Worm (Caenorhabditis elegans) whole organism, young adult: ENCODE data around the gene Y54G11A.1.

Source experiments
- B0336.3 ChIP-seq: fragments of 200-800 bp; sonication (Bioruptor generic); IDR thresholded peaks from 2 replicates; pipeline ENCODE4 v1.3.6; 2022; ENCODE audit warnings: missing genetic modification characterization, missing compliant biosample characterization
- C06A6.2 ChIP-seq: fragments of 200-800 bp; sonication (Bioruptor generic); conservative IDR thresholded peaks from 2 replicates; pipeline ENCODE4 v1.3.6; 2022; ENCODE audit warnings: missing genetic modification characterization, missing compliant biosample characterization
- F10E7.11 ChIP-seq: sonication (generic microtip); optimal IDR thresholded peaks from 2 replicates; lab custom pipeline; 2017; ENCODE audit warnings: mild to moderate bottlenecking, missing genetic modification characterization, moderate library complexity, missing compliant biosample characterization
- F22D6.2 ChIP-seq: sonication (generic microtip); optimal IDR thresholded peaks from 2 replicates; lab custom pipeline; 2016; ENCODE audit warnings: mild to moderate bottlenecking, missing genetic modification characterization, missing compliant biosample characterization
- F23B12.7 ChIP-seq: sonication (generic microtip); optimal IDR thresholded peaks from 2 replicates; lab custom pipeline; 2017; ENCODE audit warnings: missing genetic modification characterization, mild to moderate bottlenecking, missing compliant biosample characterization, antibody characterized with exemption, moderate library complexity; ENCODE audit not compliant: insufficient read depth
- F57C9.4 ChIP-seq: sonication (generic microtip); optimal IDR thresholded peaks from 2 replicates; lab custom pipeline; 2017; ENCODE audit warnings: mild to moderate bottlenecking, missing genetic modification characterization, missing compliant biosample characterization
- T26A5.8 ChIP-seq: sonication (generic microtip); optimal IDR thresholded peaks from 2 replicates; lab custom pipeline; 2016; ENCODE audit warnings: missing genetic modification characterization, missing compliant biosample characterization
- Y56A3A.18 ChIP-seq: fragments of 200-800 bp; sonication (Bioruptor generic); IDR thresholded peaks from 2 replicates; pipeline ENCODE4 v1.3.6; 2022; ENCODE audit warnings: missing genetic modification reagents, missing genetic modification characterization, missing compliant biosample characterization
- ZK185.1 ChIP-seq: sonication (generic microtip); optimal IDR thresholded peaks from 2 replicates; lab custom pipeline; 2016; ENCODE audit warnings: mild to moderate bottlenecking, missing genetic modification characterization, missing compliant biosample characterization; ENCODE audit not compliant: poor library complexity, severe bottlenecking
- akir-1 ChIP-seq: fragments of 200-800 bp; sonication (Bioruptor generic); optimal IDR thresholded peaks from 2 replicates; lab custom pipeline; 2018; ENCODE audit warnings: mild to moderate bottlenecking, missing genetic modification characterization, moderate library complexity, missing compliant biosample characterization
- aptf-2 ChIP-seq: fragments of 200-800 bp; sonication (Bioruptor generic); conservative IDR thresholded peaks from 2 replicates; pipeline ENCODE4 v1.3.6; 2022; ENCODE audit warnings: missing genetic modification reagents, missing genetic modification characterization, missing compliant biosample characterization
- athp-1 ChIP-seq: sonication (generic microtip); optimal IDR thresholded peaks from 2 replicates; lab custom pipeline; 2017; ENCODE audit warnings: mild to moderate bottlenecking, missing genetic modification characterization, missing compliant biosample characterization
- attf-3 ChIP-seq: fragments of 200-800 bp; sonication (Bioruptor generic); conservative IDR thresholded peaks from 2 replicates; pipeline ENCODE4 v1.3.6; 2022; ENCODE audit warnings: missing genetic modification reagents, missing genetic modification characterization, missing compliant biosample characterization
- attf-5 ChIP-seq: fragments of 200-800 bp; sonication (Bioruptor generic); optimal IDR thresholded peaks from 2 replicates; lab custom pipeline; 2018; ENCODE audit warnings: mild to moderate bottlenecking, missing genetic modification characterization, missing compliant biosample characterization
- bed-2 ChIP-seq: fragments of 200-800 bp; sonication (Bioruptor generic); IDR thresholded peaks from 2 replicates; pipeline ENCODE4 v1.3.6; 2022; ENCODE audit warnings: missing genetic modification reagents, missing genetic modification characterization, missing compliant biosample characterization
- cebp-1 ChIP-seq, 2 experiments: fragments of 200-800 bp in 1 of 2; sonication (Bioruptor generic) in 1 of 2; sonication (generic microtip) in 1 of 2; IDR thresholded peaks in 1 of 2; optimal IDR thresholded peaks in 1 of 2; 2 replicates each; pipeline versions ENCODE4 v1.3.6 to Lab custom; 2017 to 2022; ENCODE audit warnings: missing compliant biosample characterization in 2 of 2, missing genetic modification characterization in 2 of 2, mild to moderate bottlenecking in 1 of 2, missing genetic modification reagents in 1 of 2, moderate library complexity in 1 of 2
- cebp-2 ChIP-seq: fragments of 200-800 bp; sonication (Bioruptor generic); IDR thresholded peaks from 2 replicates; pipeline ENCODE4 v1.3.6; 2022; ENCODE audit warnings: missing genetic modification characterization, missing compliant biosample characterization
- ceh-100 ChIP-seq: fragments of 200-800 bp; sonication (Bioruptor generic); IDR thresholded peaks from 2 replicates; pipeline ENCODE4 v1.3.6; 2022; ENCODE audit warnings: missing genetic modification reagents, missing genetic modification characterization, missing compliant biosample characterization
- ceh-27 ChIP-seq: fragments of 200-800 bp; sonication (Bioruptor generic); optimal IDR thresholded peaks from 2 replicates; lab custom pipeline; 2018; ENCODE audit warnings: mild to moderate bottlenecking, missing genetic modification characterization, moderate library complexity, missing compliant biosample characterization
- ceh-58 ChIP-seq: fragments of 200-800 bp; sonication (Bioruptor generic); IDR thresholded peaks from 2 replicates; pipeline ENCODE4 v1.3.6; 2022; ENCODE audit warnings: missing genetic modification characterization, missing compliant biosample characterization
- chd-7 ChIP-seq: sonication (generic microtip); optimal IDR thresholded peaks from 2 replicates; lab custom pipeline; 2016; ENCODE audit warnings: mild to moderate bottlenecking, missing genetic modification characterization, moderate library complexity, missing compliant biosample characterization
- dox-1 ChIP-seq: fragments of 200-800 bp; sonication (Bioruptor generic); IDR thresholded peaks from 2 replicates; pipeline ENCODE4 v1.3.6; 2022; ENCODE audit warnings: missing genetic modification reagents, missing genetic modification characterization, missing compliant biosample characterization
- efl-1 ChIP-seq: fragments of 150-350 bp; optimal IDR thresholded peaks from 2 replicates; lab custom pipeline; 2014; ENCODE audit warnings: missing biosample characterization, missing genetic modification reagents, missing genetic modification characterization
- egl-18 ChIP-seq: fragments of 200-800 bp; sonication (Bioruptor generic); IDR thresholded peaks from 2 replicates; pipeline ENCODE4 v1.3.6; 2022; ENCODE audit warnings: missing genetic modification reagents, missing genetic modification characterization, missing compliant biosample characterization
- egl-44 ChIP-seq: fragments of 200-800 bp; sonication (Bioruptor generic); IDR thresholded peaks from 2 replicates; pipeline ENCODE4 v1.3.6; 2022; ENCODE audit warnings: missing genetic modification reagents, missing genetic modification characterization, missing compliant biosample characterization
- fkh-3 ChIP-seq: sonication (generic microtip); optimal IDR thresholded peaks from 2 replicates; lab custom pipeline; 2016; ENCODE audit warnings: mild to moderate bottlenecking, missing genetic modification characterization, missing compliant biosample characterization
- gei-17 ChIP-seq: fragments of 200-800 bp; sonication (Bioruptor generic); optimal IDR thresholded peaks from 2 replicates; lab custom pipeline; 2018; ENCODE audit warnings: mild to moderate bottlenecking, missing genetic modification characterization, missing compliant biosample characterization
- hlh-12 ChIP-seq: sonication (generic microtip); optimal IDR thresholded peaks from 2 replicates; lab custom pipeline; 2016; ENCODE audit warnings: missing genetic modification characterization, missing compliant biosample characterization
- hmg-1.2 ChIP-seq: fragments of 200-800 bp; sonication (Bioruptor generic); IDR thresholded peaks from 2 replicates; pipeline ENCODE4 v1.3.6; 2022; ENCODE audit warnings: missing genetic modification reagents, missing genetic modification characterization, missing compliant biosample characterization
- let-526 ChIP-seq: fragments of 200-800 bp; sonication (Bioruptor generic); IDR thresholded peaks from 2 replicates; pipeline ENCODE4 v1.3.6; 2022; ENCODE audit warnings: missing genetic modification reagents, missing genetic modification characterization, missing compliant biosample characterization
- lin-54 ChIP-seq: fragments of 200-800 bp; sonication (Bioruptor generic); optimal IDR thresholded peaks from 2 replicates; lab custom pipeline; 2018; ENCODE audit warnings: mild to moderate bottlenecking, missing genetic modification characterization, missing compliant biosample characterization
- lsy-27 ChIP-seq: sonication (generic microtip); optimal IDR thresholded peaks from 2 replicates; lab custom pipeline; 2017; ENCODE audit warnings: missing genetic modification characterization, mild to moderate bottlenecking, missing compliant biosample characterization, antibody characterized with exemption, missing genotype, borderline replicate concordance; ENCODE audit not compliant: insufficient read depth
- madf-6 ChIP-seq: fragments of 200-800 bp; sonication (Bioruptor generic); IDR thresholded peaks from 2 replicates; pipeline ENCODE4 v1.3.6; 2022; ENCODE audit warnings: missing genetic modification reagents, missing genetic modification characterization, missing compliant biosample characterization
- mcd-1 ChIP-seq: fragments of 200-800 bp; sonication (Bioruptor generic); IDR thresholded peaks from 2 replicates; pipeline ENCODE4 v1.3.6; 2022; ENCODE audit warnings: missing genetic modification reagents, missing genetic modification characterization, missing compliant biosample characterization
- mxl-1 ChIP-seq: sonication (generic microtip); optimal IDR thresholded peaks from 2 replicates; lab custom pipeline; 2016; ENCODE audit warnings: missing genetic modification characterization, missing compliant biosample characterization
- nfya-2 ChIP-seq: fragments of 200-800 bp; sonication (Bioruptor generic); IDR thresholded peaks from 2 replicates; pipeline ENCODE4 v1.3.6; 2022; ENCODE audit warnings: missing genetic modification reagents, missing genetic modification characterization, missing compliant biosample characterization
- nhr-179 ChIP-seq: sonication (generic microtip); optimal IDR thresholded peaks from 2 replicates; lab custom pipeline; 2016; ENCODE audit warnings: mild to moderate bottlenecking, missing genetic modification characterization, missing compliant biosample characterization
- nhr-80 ChIP-seq: sonication (generic microtip); optimal IDR thresholded peaks from 2 replicates; lab custom pipeline; 2016; ENCODE audit warnings: missing genetic modification characterization, missing compliant biosample characterization
- pbrm-1 ChIP-seq: fragments of 200-800 bp; sonication (Bioruptor generic); IDR thresholded peaks from 2 replicates; pipeline ENCODE4 v1.3.6; 2022; ENCODE audit warnings: missing genetic modification reagents, missing genetic modification characterization, missing compliant biosample characterization
- snpc-4 ChIP-seq, 5 experiments: fragments of 150-350 bp in 1 of 5; sonication (generic microtip) in 4 of 5; optimal IDR thresholded peaks; 2 replicates each; lab custom pipeline; 2014 to 2018; ENCODE audit warnings: missing genetic modification characterization in 5 of 5, missing biosample characterization in 3 of 5, antibody characterized with exemption in 2 of 5, mild to moderate bottlenecking in 2 of 5, missing compliant biosample characterization in 2 of 5, missing genotype in 2 of 5, moderate library complexity in 2 of 5, missing genetic modification reagents in 1 of 5
- zfh-2 ChIP-seq: fragments of 200-800 bp; sonication (Bioruptor generic); conservative IDR thresholded peaks from 2 replicates; pipeline ENCODE4 v1.3.6; 2022; ENCODE audit warnings: missing genetic modification reagents, missing genetic modification characterization, missing compliant biosample characterization
- ztf-22 ChIP-seq: fragments of 200-800 bp; sonication (Bioruptor generic); optimal IDR thresholded peaks from 2 replicates; lab custom pipeline; 2018; ENCODE audit warnings: mild to moderate bottlenecking, missing genetic modification characterization, moderate library complexity, missing compliant biosample characterization
- ztf-28 ChIP-seq: fragments of 200-800 bp; sonication (Bioruptor generic); IDR thresholded peaks from 2 replicates; pipeline ENCODE4 v1.3.6; 2022; ENCODE audit warnings: missing genetic modification reagents, missing genetic modification characterization, missing compliant biosample characterization

Y54G11A.1 gene

DNA sequence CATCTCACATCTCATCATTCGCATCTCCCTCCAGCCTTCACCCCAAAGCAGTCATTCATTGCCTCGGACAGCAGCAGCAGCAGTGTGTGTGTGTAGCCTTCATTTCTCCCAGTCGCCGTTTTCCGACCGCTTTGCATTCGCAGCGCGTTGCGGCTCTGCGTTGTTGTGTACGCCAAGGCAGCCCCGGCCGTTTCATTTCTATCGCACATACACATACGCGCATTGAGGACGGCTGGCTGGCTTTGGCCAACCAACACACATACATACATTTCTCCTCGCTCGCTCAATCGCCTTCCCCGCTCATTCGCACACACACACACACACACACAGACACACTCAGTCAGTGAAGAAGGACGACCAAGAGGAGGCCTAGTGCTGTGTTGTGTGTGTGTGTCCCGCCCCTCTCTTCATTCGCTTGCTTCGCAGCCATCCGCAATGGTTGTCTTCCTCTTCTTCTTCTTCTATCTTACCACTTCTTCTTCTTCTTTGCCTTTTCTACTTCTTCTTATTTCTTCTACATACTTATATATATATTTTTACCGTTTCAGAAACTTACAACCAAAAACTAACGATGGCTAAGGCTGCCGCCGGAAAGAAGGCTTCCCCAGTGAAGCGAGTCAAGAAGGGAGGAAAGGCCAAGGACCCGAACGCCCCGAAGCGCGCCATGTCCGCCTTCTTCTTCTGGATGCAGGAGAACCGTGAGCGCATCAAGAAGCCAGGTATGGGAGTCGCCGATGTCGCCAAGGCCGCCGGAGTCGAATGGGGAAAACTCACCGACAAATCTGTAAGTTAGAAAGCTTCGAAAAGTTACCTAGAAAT is 18.6 kb downstream of the Y54G11A.1 start, which contains the start of gene hmg-1.1 (continued):
- TF ChIP-seq F23B12.7 (tag; lab: Kevin White, UChicago) (no peak), ztf-28 (GFP tag; lab: Robert Waterston, UW) (no peak), nhr-179 (tag; lab: Kevin White, UChicago) (no peak), egl-44 (GFP tag; lab: Robert Waterston, UW) (peak; percentile 56; the same call in 1 of the 2 replicates), B0336.3 (peak; percentile 57), aptf-2 (GFP tag; lab: Robert Waterston, UW) (0 out of 2 replicates have a peak, but pooled peaks have one; percentile 42), attf-3 (GFP tag; lab: Robert Waterston, UW) (no peak), mxl-1 (tag; lab: Kevin White, UChicago) (no peak), ZK185.1 (tag; lab: Kevin White, UChicago) (peak; percentile 41), ztf-22 (no peak), athp-1 (tag; lab: Kevin White, UChicago) (peak; percentile 8), bed-2 (GFP tag; lab: Robert Waterston, UW) (no peak), pbrm-1 (peak; percentile 14; the same call in 1 of the 2 replicates), snpc-4 (GFP tag; optimal IDR thresholded peaks at IDR 0.05; lab: Kevin White, UChicago) (no peak), snpc-4 (tag; optimal IDR thresholded peaks at IDR 0.05; lab: Kevin White, UChicago) (peak; percentile 17 to 70 (median 52)), attf-5 (GFP tag; lab: Kevin White, UChicago) (peak; percentile 81), efl-1 (GFP tag; lab: Kevin White, UChicago) (no peak), fkh-3 (tag; lab: Kevin White, UChicago) (no peak), dox-1 (peak; percentile 88), chd-7 (tag; lab: Kevin White, UChicago) (peak; percentile 70), F57C9.4 (tag; lab: Kevin White, UChicago) (no peak), let-526 (GFP tag; lab: Robert Waterston, UW) (0 out of 2 replicates have a peak, but pooled peaks have one; percentile 38), akir-1 (GFP tag; lab: Kevin White, UChicago) (peak; percentile 35), gei-17 (peak; percentile 49)

- TF ChIP-seq zfh-2 (GFP tag; lab: Robert Waterston, UW) (peak; percentile 46; the same call in 1 of the 2 replicates), ceh-27 (GFP tag; lab: Kevin White, UChicago) (no peak), athp-1 (tag; lab: Kevin White, UChicago) (no peak), nfya-2 (GFP tag; lab: Robert Waterston, UW) (no peak), T26A5.8 (tag; lab: Kevin White, UChicago) (no peak), F10E7.11 (tag; lab: Kevin White, UChicago) (no peak), bed-2 (GFP tag; lab: Robert Waterston, UW) (no peak), F23B12.7 (tag; lab: Kevin White, UChicago) (no peak), egl-18 (0 out of 2 replicates have a peak, but pooled peaks have one; percentile 44), Y56A3A.18 (GFP tag; lab: Robert Waterston, UW) (0 out of 2 replicates have a peak, but pooled peaks have one; percentile 24), efl-1 (GFP tag; lab: Kevin White, UChicago) (no peak), nhr-80 (tag; lab: Kevin White, UChicago) (peak; percentile 42), chd-7 (tag; lab: Kevin White, UChicago) (no peak), ceh-100 (GFP tag; lab: Robert Waterston, UW) (no peak), attf-5 (GFP tag; lab: Kevin White, UChicago) (peak; percentile 48), lsy-27 (tag; lab: Kevin White, UChicago) (no peak), mcd-1 (peak; percentile 43; the same call in 1 of the 2 replicates), cebp-1 (GFP tag; IDR thresholded peaks at IDR 0.05; lab: Robert Waterston, UW) (no peak), cebp-1 (tag; optimal IDR thresholded peaks at IDR 0.05; lab: Kevin White, UChicago) (peak; percentile 33), hlh-12 (tag; lab: Kevin White, UChicago) (no peak), C06A6.2 (GFP tag; lab: Robert Waterston, UW) (0 out of 2 replicates have a peak, but pooled peaks have one; percentile 36), ceh-58 (GFP tag; lab: Robert Waterston, UW) (no peak), F57C9.4 (tag; lab: Kevin White, UChicago) (no peak), hmg-1.2 (GFP tag; lab: Robert Waterston, UW) (peak; percentile 22; the same call in 1 of the 2 replicates), F22D6.2 (tag; lab: Kevin White, UChicago) (no peak), madf-6 (no peak), lin-54 (GFP tag; lab: Kevin White, UChicago) (peak; percentile 42), cebp-2 (GFP tag; lab: Robert Waterston, UW) (no peak)
Observed at ce11 chrII:14249489-14249888, 19.5 kb downstream of the Y54G11A.1 start.
